Fruit fly (Drosophila melanogaster): Measurements from ENCODE around the gene osa.
A peak's percentile ranks its signal among the peaks of the same experiment; 100 is the strongest.

The osa gene

DNA sequence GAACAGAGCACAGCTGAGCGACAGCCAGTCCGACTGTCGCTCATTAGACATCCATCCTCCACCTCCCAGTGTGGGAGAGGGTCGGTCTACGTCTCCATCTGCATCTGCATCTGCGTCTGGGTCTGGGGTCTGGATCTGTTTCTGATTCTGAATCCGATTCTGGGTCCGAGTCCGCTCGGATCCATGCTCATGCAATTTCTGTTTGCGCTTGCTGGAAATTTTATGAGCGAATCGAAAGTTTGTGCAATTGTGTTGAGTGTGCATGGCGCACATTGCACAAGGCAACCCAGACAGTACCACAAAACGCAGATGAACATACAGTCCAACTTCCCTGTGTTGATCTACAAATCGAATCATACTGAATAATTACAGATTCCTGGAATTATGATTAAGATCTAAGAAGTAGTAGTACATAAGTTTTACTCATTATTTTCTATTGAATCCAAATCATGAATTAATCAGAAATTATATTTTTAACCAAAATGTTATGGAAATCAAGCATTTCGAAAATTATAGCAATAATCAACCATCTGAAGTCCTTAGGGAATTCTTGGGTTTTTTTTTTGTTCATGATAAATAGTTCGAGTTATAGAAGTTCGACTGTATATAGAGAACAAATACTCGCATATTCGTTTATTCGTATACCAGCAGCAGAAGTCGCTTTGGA lies 15.0 kb downstream of the osa start (continued):
- TF ChIP-seq CG7839 (tag; optimal IDR thresholded peaks at IDR 0.05) = peak; percentile 36
- peak in 1 of 2 experiments; percentile 39 for TF ChIP-seq Hr51 (GFP tag; optimal IDR thresholded peaks at IDR 0.05)
- no peak for TF ChIP-seq gro (GFP tag; optimal IDR thresholded peaks at IDR 0.05)
- TF ChIP-seq ewg (GFP tag; optimal IDR thresholded peaks at IDR 0.05) = no peak
- no peak for TF ChIP-seq lov (optimal IDR thresholded peaks at IDR 0.05)
- no peak for TF ChIP-seq lov (GFP tag; IDR thresholded peaks at IDR 0.05)
- no peak for TF ChIP-seq zfh2 (GFP tag; optimal IDR thresholded peaks at IDR 0.05)
- TF ChIP-seq corto (GFP tag; optimal IDR thresholded peaks at IDR 0.05) = peak; percentile 33
- peak; percentile 48 for TF ChIP-seq grau (tag; optimal IDR thresholded peaks at IDR 0.05)
- TF ChIP-seq da (GFP tag; optimal IDR thresholded peaks at IDR 0.05) = no peak
- no peak for TF ChIP-seq insv (GFP tag; optimal IDR thresholded peaks at IDR 0.05)
- TF ChIP-seq CG32767 (GFP tag; IDR thresholded peaks at IDR 0.05) = no peak
- TF ChIP-seq D19A (tag; optimal IDR thresholded peaks at IDR 0.05) = peak; percentile 0
- TF ChIP-seq lmd (GFP tag; IDR thresholded peaks at IDR 0.05) = no peak
- 0 out of 2 replicates have a peak, but pooled peaks have one; percentile 13 for TF ChIP-seq Xrp1 (GFP tag; IDR thresholded peaks at IDR 0.05)
- TF ChIP-seq Sox102F (GFP tag; optimal IDR thresholded peaks at IDR 0.05) = peak; percentile 42
- TF ChIP-seq grn (GFP tag; optimal IDR thresholded peaks at IDR 0.05) = no peak
- TF ChIP-seq Fer3 (tag; optimal IDR thresholded peaks at IDR 0.05) = no peak
- peak; percentile 35; the same call in 1 of the 2 replicates for TF ChIP-seq Ptx1 (GFP tag; IDR thresholded peaks at IDR 0.05)
- TF ChIP-seq CG15479 (GFP tag; optimal IDR thresholded peaks at IDR 0.05) = peak; percentile 3
- peak; percentile 77 for TF ChIP-seq nom (GFP tag; optimal IDR thresholded peaks at IDR 0.05)
- no peak for TF ChIP-seq CG9876 (GFP tag; optimal IDR thresholded peaks at IDR 0.05)
- TF ChIP-seq mirr (GFP tag; optimal IDR thresholded peaks at IDR 0.05) = no peak
- peak; percentile 15 for TF ChIP-seq fd96Cb (tag; optimal IDR thresholded peaks at IDR 0.05)
- peak; percentile 2 for TF ChIP-seq Ssrp (tag; optimal IDR thresholded peaks at IDR 0.05)
- TF ChIP-seq phol (tag; optimal IDR thresholded peaks at IDR 0.05) = peak; percentile 46
- TF ChIP-seq dmrt99B (tag; optimal IDR thresholded peaks at IDR 0.05) = peak; percentile 60
- TF ChIP-seq CG6689 (GFP tag; IDR thresholded peaks at IDR 0.05) = peak; percentile 45
- TF ChIP-seq CG17359 (tag; optimal IDR thresholded peaks at IDR 0.05) = peak; percentile 36
- 0 out of 2 replicates have a peak, but pooled peaks have one; percentile 23 for TF ChIP-seq Awh (GFP tag; IDR thresholded peaks at IDR 0.05)
- 0 out of 3 replicates have a peak, but pooled peaks have one; percentile 20 for TF ChIP-seq CG17361 (GFP tag; IDR thresholded peaks at IDR 0.05)
- TF ChIP-seq CG30403 (GFP tag; optimal IDR thresholded peaks at IDR 0.05) = peak; percentile 0
- TF ChIP-seq wdn (GFP tag; IDR thresholded peaks at IDR 0.05) = no peak
- TF ChIP-seq Drgx (GFP tag; IDR thresholded peaks at IDR 0.05) = peak; percentile 94
- TF ChIP-seq disco-r (GFP tag; optimal IDR thresholded peaks at IDR 0.05) = no peak
- TF ChIP-seq CG31224 (GFP tag; IDR thresholded peaks at IDR 0.05) = no peak
- peak; percentile 40 for TF ChIP-seq Oli (tag; optimal IDR thresholded peaks at IDR 0.05)
- no peak for TF ChIP-seq CG14441 (GFP tag; IDR thresholded peaks at IDR 0.05)
- no peak for TF ChIP-seq dm (GFP tag; optimal IDR thresholded peaks at IDR 0.05)
- no peak for TF ChIP-seq CG5953 (GFP tag; IDR thresholded peaks at IDR 0.05)
- TF ChIP-seq CG15696 (tag; optimal IDR thresholded peaks at IDR 0.05) = no peak
- peak; percentile 30 for TF ChIP-seq nmo (GFP tag; optimal IDR thresholded peaks at IDR 0.05)
- no peak for TF ChIP-seq CG10321 (GFP tag; IDR thresholded peaks at IDR 0.05)
- TF ChIP-seq sna (GFP tag; IDR thresholded peaks at IDR 0.05; ENCODE audit: partially characterized antibody) = no peak
- TF ChIP-seq Camta (GFP tag; optimal IDR thresholded peaks at IDR 0.05) = no peak
- TF ChIP-seq Ravus (GFP tag; IDR thresholded peaks at IDR 0.05) = no peak
- peak; percentile 11 for TF ChIP-seq trem (tag; optimal IDR thresholded peaks at IDR 0.05)
- no peak for TF ChIP-seq Xbp1 (GFP tag; optimal IDR thresholded peaks at IDR 0.05)
- peak; percentile 60 for TF ChIP-seq gem (tag; optimal IDR thresholded peaks at IDR 0.05)
- no peak for TF ChIP-seq Dp (GFP tag; optimal IDR thresholded peaks at IDR 0.05)
